Fruit fly (Drosophila melanogaster): ENCODE results near the gene dls.

DNA sequence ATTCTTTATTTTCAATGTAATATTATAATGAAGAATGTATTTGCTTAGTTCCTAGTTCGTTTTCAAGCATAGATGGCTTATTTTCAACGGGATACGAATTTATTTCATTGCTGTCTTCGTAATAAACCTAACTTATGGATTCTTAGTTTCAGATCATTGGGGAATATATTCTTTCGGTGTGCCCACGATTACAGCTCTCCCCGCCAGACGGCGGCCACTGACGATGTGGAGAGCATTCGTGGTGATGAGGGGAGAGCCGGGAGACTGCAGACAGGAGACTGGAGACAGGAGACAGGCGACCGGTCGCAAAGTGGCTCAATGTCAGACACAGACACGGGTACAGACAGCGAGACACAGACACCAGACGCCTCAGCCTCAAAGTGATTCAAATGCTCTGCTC is 23.8 kb upstream of the dls start:
- TF ChIP-seq EcR (GFP tag; optimal IDR thresholded peaks at IDR 0.05) (no peak), Dll (optimal IDR thresholded peaks at IDR 0.05) (no peak)
